Worm (Caenorhabditis elegans) whole organism, L1 larva: ENCODE measurements around the gene F12D9.2.
A peak's percentile ranks its signal among the peaks of the same experiment; 100 is the strongest.

Experiments used
- F16B12.6 ChIP-seq: fragments of 150-350 bp; optimal IDR thresholded peaks from 2 replicates; lab custom pipeline; 2014; ENCODE audit warnings: missing biosample characterization, missing genetic modification characterization
- ceh-63 ChIP-seq: fragments of 200-800 bp; sonication (Bioruptor generic); optimal IDR thresholded peaks from 2 replicates; lab custom pipeline; 2018; ENCODE audit warnings: mild to moderate bottlenecking, missing genetic modification characterization, missing compliant biosample characterization
- ceh-8 ChIP-seq: fragments of 200-800 bp; sonication (Bioruptor generic); optimal IDR thresholded peaks from 2 replicates; lab custom pipeline; 2018; ENCODE audit warnings: mild to moderate bottlenecking, missing genetic modification characterization, moderate library complexity, missing compliant biosample characterization
- ceh-82 ChIP-seq, 3 experiments: fragments of 150-350 bp in 1 of 3; sonication (generic microtip) in 2 of 3; optimal IDR thresholded peaks; 2 replicates each; lab custom pipeline; 2014 to 2017; ENCODE audit warnings: missing biosample characterization in 3 of 3, missing genetic modification characterization in 3 of 3
- ceh-90 ChIP-seq: sonication (generic microtip); optimal IDR thresholded peaks from 2 replicates; lab custom pipeline; 2016; ENCODE audit warnings: missing genetic modification characterization, missing compliant biosample characterization
- ces-1 ChIP-seq: fragments of 150-350 bp; optimal IDR thresholded peaks from 2 replicates; lab custom pipeline; 2014; ENCODE audit warnings: missing biosample characterization, missing genetic modification reagents, missing genetic modification characterization
- dsc-1 ChIP-seq: sonication (generic microtip); optimal IDR thresholded peaks from 2 replicates; lab custom pipeline; 2016; ENCODE audit warnings: mild to moderate bottlenecking, missing genetic modification characterization, missing compliant biosample characterization
- egl-13 ChIP-seq: sonication (generic microtip); optimal IDR thresholded peaks from 2 replicates; lab custom pipeline; 2016; ENCODE audit warnings: missing genotype, missing genetic modification reagents, missing genetic modification characterization, missing compliant biosample characterization
- elt-3 ChIP-seq, 6 experiments: fragments of 150-350 bp in 1 of 6; sonication (generic microtip); optimal IDR thresholded peaks; 2 replicates each; lab custom pipeline; 2017 to 2018; ENCODE audit warnings: missing biosample characterization in 6 of 6, missing genetic modification characterization in 6 of 6, inconsistent platforms in 1 of 6
- ets-5 ChIP-seq: fragments of 200-800 bp; sonication (Bioruptor generic); IDR thresholded peaks from 2 replicates; pipeline ENCODE4 v1.3.6; 2022; ENCODE audit warnings: missing genetic modification characterization, missing compliant biosample characterization
- fkh-10 ChIP-seq: sonication (generic microtip); optimal IDR thresholded peaks from 2 replicates; lab custom pipeline; 2017; ENCODE audit warnings: missing biosample characterization, missing genetic modification reagents, missing genetic modification characterization
- fkh-4 ChIP-seq: sonication (generic microtip); optimal IDR thresholded peaks from 2 replicates; lab custom pipeline; 2016; ENCODE audit warnings: missing compliant biosample characterization, missing genetic modification characterization, borderline replicate concordance
- fkh-8 ChIP-seq: sonication (generic microtip); optimal IDR thresholded peaks from 2 replicates; lab custom pipeline; 2016; ENCODE audit warnings: mild to moderate bottlenecking, missing genetic modification characterization, missing compliant biosample characterization
- hlh-4 ChIP-seq: sonication (generic microtip); optimal IDR thresholded peaks from 2 replicates; lab custom pipeline; 2016; ENCODE audit warnings: mild to moderate bottlenecking, missing genetic modification characterization, missing compliant biosample characterization
- irx-1 ChIP-seq: sonication (generic microtip); optimal IDR thresholded peaks from 2 replicates; lab custom pipeline; 2016; ENCODE audit warnings: missing genetic modification characterization, missing compliant biosample characterization
- jun-1 ChIP-seq: fragments of 150-350 bp; optimal IDR thresholded peaks from 2 replicates; lab custom pipeline; 2014; ENCODE audit warnings: missing biosample characterization, missing genetic modification reagents, missing genetic modification characterization
- lin-13 ChIP-seq: fragments of 150-350 bp; optimal IDR thresholded peaks from 2 replicates; lab custom pipeline; 2014; ENCODE audit warnings: missing biosample characterization, missing genetic modification reagents, missing genetic modification characterization
- lin-14 ChIP-seq: fragments of 200-800 bp; sonication (Bioruptor generic); optimal IDR thresholded peaks from 2 replicates; lab custom pipeline; 2018; ENCODE audit warnings: mild to moderate bottlenecking, missing genetic modification characterization, moderate library complexity, missing compliant biosample characterization
- lin-15B ChIP-seq: fragments of 150-350 bp; sonication (generic microtip); optimal IDR thresholded peaks from 3 replicates; lab custom pipeline; 2014; ENCODE audit warnings: missing biosample characterization, missing genetic modification characterization
- lin-35 ChIP-seq, 2 experiments: fragments of 150-350 bp; optimal IDR thresholded peaks; 2 replicates each; lab custom pipeline; 2014; ENCODE audit warnings: missing biosample characterization in 2 of 2, missing genetic modification characterization in 2 of 2, missing genetic modification reagents in 2 of 2
- lin-39 ChIP-seq: fragments of 150-350 bp; optimal IDR thresholded peaks from 2 replicates; lab custom pipeline; 2014; ENCODE audit warnings: missing biosample characterization, missing genetic modification reagents, missing genetic modification characterization
- lsy-2 ChIP-seq, 2 experiments: fragments of 150-350 bp; optimal IDR thresholded peaks; 2 replicates each; lab custom pipeline; 2014; ENCODE audit warnings: missing biosample characterization in 2 of 2, missing genetic modification characterization in 2 of 2
- mep-1 ChIP-seq: fragments of 150-350 bp; optimal IDR thresholded peaks from 2 replicates; lab custom pipeline; 2014; ENCODE audit warnings: missing biosample characterization, missing genetic modification characterization
- nhr-11 ChIP-seq: fragments of 150-350 bp; optimal IDR thresholded peaks from 2 replicates; lab custom pipeline; 2014; ENCODE audit warnings: missing biosample characterization, missing genetic modification characterization
- nhr-12 ChIP-seq: sonication (generic microtip); optimal IDR thresholded peaks from 2 replicates; lab custom pipeline; 2017; ENCODE audit warnings: missing biosample characterization, missing genetic modification characterization
- nhr-19 ChIP-seq: fragments of 200-800 bp; sonication (Bioruptor generic); conservative IDR thresholded peaks from 2 replicates; pipeline ENCODE4 v1.3.6; 2022; ENCODE audit warnings: missing genetic modification characterization, missing compliant biosample characterization
- nhr-20 ChIP-seq: sonication (generic microtip); optimal IDR thresholded peaks from 2 replicates; lab custom pipeline; 2016; ENCODE audit warnings: mild to moderate bottlenecking, missing genetic modification characterization, missing compliant biosample characterization
- nhr-237 ChIP-seq: fragments of 150-350 bp; optimal IDR thresholded peaks from 2 replicates; lab custom pipeline; 2014; ENCODE audit warnings: missing biosample characterization, missing genetic modification characterization
- nhr-28 ChIP-seq: fragments of 150-350 bp; optimal IDR thresholded peaks from 2 replicates; lab custom pipeline; 2014; ENCODE audit warnings: missing biosample characterization, missing genetic modification characterization
- nhr-47 ChIP-seq: sonication (generic microtip); optimal IDR thresholded peaks from 2 replicates; lab custom pipeline; 2016; ENCODE audit warnings: mild to moderate bottlenecking, missing genetic modification characterization, moderate library complexity, missing compliant biosample characterization
- nhr-71 ChIP-seq: sonication (generic microtip); optimal IDR thresholded peaks from 2 replicates; lab custom pipeline; 2016; ENCODE audit warnings: mild to moderate bottlenecking, missing genetic modification characterization, moderate library complexity, missing compliant biosample characterization
- nhr-84 ChIP-seq: sonication (generic microtip); optimal IDR thresholded peaks from 2 replicates; lab custom pipeline; 2017; ENCODE audit warnings: missing biosample characterization, missing genetic modification characterization
- nhr-90 ChIP-seq: sonication (generic microtip); optimal IDR thresholded peaks from 2 replicates; lab custom pipeline; 2016; ENCODE audit warnings: mild to moderate bottlenecking, missing genetic modification characterization, missing compliant biosample characterization; ENCODE audit not compliant: poor library complexity
- pag-3 ChIP-seq: sonication (generic microtip); optimal IDR thresholded peaks from 2 replicates; lab custom pipeline; 2017; ENCODE audit warnings: missing genetic modification characterization, mild to moderate bottlenecking, missing compliant biosample characterization, antibody characterized with exemption, borderline replicate concordance; ENCODE audit not compliant: insufficient read depth
- pax-3 ChIP-seq: fragments of 200-800 bp; sonication (Bioruptor generic); optimal IDR thresholded peaks from 2 replicates; lab custom pipeline; 2018; ENCODE audit warnings: mild to moderate bottlenecking, missing genetic modification characterization, moderate library complexity, missing compliant biosample characterization
- rnt-1 ChIP-seq: sonication (generic microtip); optimal IDR thresholded peaks from 2 replicates; lab custom pipeline; 2016; ENCODE audit warnings: mild to moderate bottlenecking, missing genetic modification characterization, moderate library complexity, missing compliant biosample characterization
- skn-1 ChIP-seq: fragments of 150-350 bp; optimal IDR thresholded peaks from 2 replicates; lab custom pipeline; 2014; ENCODE audit warnings: missing biosample characterization, missing genetic modification characterization
- snu-23 ChIP-seq: sonication (generic microtip); optimal IDR thresholded peaks from 2 replicates; lab custom pipeline; 2016; ENCODE audit warnings: missing genetic modification characterization, missing compliant biosample characterization
- sox-4 ChIP-seq: sonication (generic microtip); optimal IDR thresholded peaks from 2 replicates; lab custom pipeline; 2016; ENCODE audit warnings: missing genetic modification characterization, missing compliant biosample characterization
- sptf-1 ChIP-seq: fragments of 150-350 bp; optimal IDR thresholded peaks from 2 replicates; lab custom pipeline; 2014; ENCODE audit warnings: missing biosample characterization, missing genetic modification characterization
- swsn-7 ChIP-seq: sonication (generic microtip); optimal IDR thresholded peaks from 2 replicates; lab custom pipeline; 2016; ENCODE audit warnings: missing genetic modification characterization, missing compliant biosample characterization
- tbx-2 ChIP-seq: sonication (generic microtip); optimal IDR thresholded peaks from 2 replicates; lab custom pipeline; 2016; ENCODE audit warnings: missing genetic modification characterization, missing compliant biosample characterization
- tlp-1 ChIP-seq: fragments of 150-350 bp; optimal IDR thresholded peaks from 2 replicates; lab custom pipeline; 2014; ENCODE audit warnings: missing biosample characterization, missing genetic modification characterization
- unc-130 ChIP-seq: fragments of 150-350 bp; optimal IDR thresholded peaks from 2 replicates; lab custom pipeline; 2017; ENCODE audit warnings: missing biosample characterization, missing genetic modification characterization, inconsistent platforms
- unc-30 ChIP-seq: sonication (generic microtip); optimal IDR thresholded peaks from 2 replicates; lab custom pipeline; 2017; ENCODE audit warnings: missing biosample characterization, missing genetic modification characterization
- unc-62 ChIP-seq: fragments of 150-350 bp; optimal IDR thresholded peaks from 2 replicates; lab custom pipeline; 2014; ENCODE audit warnings: missing biosample characterization, missing genetic modification reagents, missing genetic modification characterization
- unc-98 ChIP-seq: fragments of 200-800 bp; sonication (Bioruptor generic); IDR thresholded peaks from 2 replicates; pipeline ENCODE4 v1.3.6; 2022; ENCODE audit warnings: missing genetic modification characterization, missing compliant biosample characterization
- xbp-1 ChIP-seq: sonication (generic microtip); optimal IDR thresholded peaks from 2 replicates; lab custom pipeline; 2016; ENCODE audit warnings: missing genetic modification characterization, missing compliant biosample characterization
- ztf-11 ChIP-seq, 2 experiments: sonication (generic microtip); optimal IDR thresholded peaks; 2 replicates each; lab custom pipeline; 2016 to 2017; ENCODE audit warnings: missing genetic modification characterization in 2 of 2, missing biosample characterization in 1 of 2, missing compliant biosample characterization in 1 of 2
- ztf-4 ChIP-seq: fragments of 150-350 bp; optimal IDR thresholded peaks from 2 replicates; lab custom pipeline; 2014; ENCODE audit warnings: missing biosample characterization, missing genetic modification characterization

Gene F12D9.2

ce11 chrX:8674514-8674913, 27.6 kb upstream of the F12D9.2 start (continued):
- TF ChIP-seq snu-23 (GFP tag; lab: Kevin White, UChicago) (peak; percentile 71), lin-15B (tag; lab: Kevin White, UChicago) (no peak), dsc-1 (tag; lab: Kevin White, UChicago) (no peak), sptf-1 (tag; lab: Kevin White, UChicago) (no peak), ceh-8 (GFP tag; lab: Kevin White, UChicago) (no peak), nhr-84 (tag; lab: Kevin White, UChicago) (no peak), rnt-1 (tag; lab: Kevin White, UChicago) (no peak), hlh-4 (tag; lab: Kevin White, UChicago) (no peak), nhr-28 (tag; lab: Kevin White, UChicago) (no peak), nhr-12 (tag; lab: Kevin White, UChicago) (no peak), xbp-1 (tag; lab: Kevin White, UChicago) (no peak), F16B12.6 (tag; lab: Kevin White, UChicago) (no peak), nhr-20 (tag; lab: Kevin White, UChicago) (peak; percentile 94), swsn-7 (tag; lab: Kevin White, UChicago) (peak; percentile 3), lsy-2 (tag; optimal IDR thresholded peaks at IDR 0.05; lab: Kevin White, UChicago) (peak; percentile 10 to 33), mep-1 (peak; percentile 47), lin-35 (GFP tag; optimal IDR thresholded peaks at IDR 0.05; lab: Kevin White, UChicago) (peak in 1 of 2 experiments; percentile 86), fkh-4 (tag; lab: Kevin White, UChicago) (no peak), pax-3 (tag; lab: Kevin White, UChicago) (no peak), lin-39 (tag; lab: Kevin White, UChicago) (no peak), nhr-237 (tag; lab: Kevin White, UChicago) (no peak), nhr-11 (tag; lab: Kevin White, UChicago) (no peak), pag-3 (tag; lab: Kevin White, UChicago) (peak; percentile 24), nhr-90 (tag; lab: Kevin White, UChicago) (peak; percentile 83), lin-13 (GFP tag; lab: Kevin White, UChicago) (no peak), nhr-71 (tag; lab: Kevin White, UChicago) (peak; percentile 87), unc-30 (tag; lab: Kevin White, UChicago) (no peak), unc-62 (GFP tag; lab: Kevin White, UChicago) (no peak), unc-98 (GFP tag; lab: Robert Waterston, UW) (no peak), ces-1 (GFP tag; lab: Kevin White, UChicago) (no peak), elt-3 (tag; optimal IDR thresholded peaks at IDR 0.05; lab: Kevin White, UChicago) (peak in 2 of 6 experiments; percentile 57 to 58), egl-13 (no peak), fkh-8 (tag; lab: Kevin White, UChicago) (no peak), tlp-1 (no peak), fkh-10 (GFP tag; lab: Kevin White, UChicago) (no peak), ztf-4 (tag; lab: Kevin White, UChicago) (no peak), sox-4 (no peak), ceh-90 (tag; lab: Kevin White, UChicago) (no peak)
- TF ChIP-seq, all 84 proteins: peak for 24

DNA sequence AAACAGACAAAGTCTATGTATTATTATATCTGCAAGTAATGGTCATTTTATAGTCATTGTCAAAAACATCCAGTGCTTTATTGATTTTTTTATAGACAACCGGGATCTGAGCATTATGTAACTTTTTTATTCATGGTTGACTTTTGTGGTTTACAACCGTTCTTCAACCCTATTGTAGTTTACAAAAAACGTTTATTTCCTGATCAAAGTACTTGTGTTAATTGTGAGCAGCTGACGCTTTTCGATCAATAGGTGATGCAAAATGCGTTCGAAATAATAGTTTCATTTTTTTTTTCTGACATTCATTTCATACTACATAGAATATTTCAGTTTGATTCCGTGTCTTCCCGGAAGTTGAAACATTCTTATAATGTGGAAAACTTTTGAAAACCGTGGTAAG, 25.9 kb upstream of the F12D9.2 start, which contains the start of the genes K09E2.2 and K09E2.3:
Gene K09E2.2, plus strand, starts transcription at position 301 of the 400 bp plus-strand sequence.
Gene K09E2.3, plus strand, starts transcription at position 325 of the 400 bp plus-strand sequence.
- TF ChIP-seq nhr-84 (tag; lab: Kevin White, UChicago) (no peak), nhr-28 (tag; lab: Kevin White, UChicago) (no peak), ztf-11 (tag; optimal IDR thresholded peaks at IDR 0.05; lab: Kevin White, UChicago) (no peak), tbx-2 (tag; lab: Kevin White, UChicago) (no peak), ces-1 (GFP tag; lab: Kevin White, UChicago) (no peak), ceh-63 (GFP tag; lab: Kevin White, UChicago) (no peak), ceh-82 (tag; optimal IDR thresholded peaks at IDR 0.05; lab: Kevin White, UChicago) (no peak), irx-1 (tag; lab: Kevin White, UChicago) (no peak), lin-14 (GFP tag; lab: Kevin White, UChicago) (no peak), sox-4 (no peak), nhr-47 (tag; lab: Kevin White, UChicago) (no peak), jun-1 (tag; lab: Kevin White, UChicago) (no peak), nhr-19 (no peak), unc-130 (tag; lab: Kevin White, UChicago) (no peak), ets-5 (GFP tag; lab: Robert Waterston, UW) (no peak), skn-1 (tag; lab: Kevin White, UChicago) (no peak)
